Worm (Caenorhabditis elegans) whole organism, L3 larva: ENCODE results near the gene F14E5.8.
A peak's percentile ranks its signal among the peaks of the same experiment; 100 is the strongest.

Experiments
- ama-1 ChIP-seq: fragments of 150-350 bp; optimal IDR thresholded peaks from 2 replicates; lab custom pipeline; 2018
- ceh-28 ChIP-seq: fragments of 150-350 bp; optimal IDR thresholded peaks from 2 replicates; lab custom pipeline; 2014; ENCODE audit warnings: missing biosample characterization, missing genetic modification reagents, missing genetic modification characterization
- fos-1 ChIP-seq: fragments of 150-350 bp; optimal IDR thresholded peaks from 2 replicates; lab custom pipeline; 2014; ENCODE audit warnings: missing biosample characterization, missing genetic modification characterization
- jun-1 ChIP-seq: fragments of 150-350 bp; optimal IDR thresholded peaks from 2 replicates; lab custom pipeline; 2014; ENCODE audit warnings: missing biosample characterization, missing genetic modification reagents, missing genetic modification characterization
- mdl-1 ChIP-seq: fragments of 150-350 bp; optimal IDR thresholded peaks from 2 replicates; lab custom pipeline; 2014; ENCODE audit warnings: missing biosample characterization, missing genetic modification characterization
- nhr-28 ChIP-seq: fragments of 150-350 bp; optimal IDR thresholded peaks from 2 replicates; lab custom pipeline; 2014; ENCODE audit warnings: missing biosample characterization, missing genetic modification characterization
- nhr-76 ChIP-seq: fragments of 150-350 bp; sonication (generic microtip); optimal IDR thresholded peaks from 5 replicates; lab custom pipeline; 2014; ENCODE audit warnings: missing biosample characterization, missing genetic modification characterization
- nhr-77 ChIP-seq: fragments of 150-350 bp; optimal IDR thresholded peaks from 2 replicates; lab custom pipeline; 2014; ENCODE audit warnings: missing biosample characterization, missing genetic modification characterization
- sea-2 ChIP-seq: fragments of 150-350 bp; sonication (generic microtip); optimal IDR thresholded peaks from 4 replicates; lab custom pipeline; 2014; ENCODE audit warnings: missing biosample characterization, missing genetic modification reagents, missing genetic modification characterization
- tbx-2 ChIP-seq: sonication (generic microtip); optimal IDR thresholded peaks from 2 replicates; lab custom pipeline; 2016; ENCODE audit warnings: mild to moderate bottlenecking, missing genetic modification characterization, missing compliant biosample characterization

DNA sequence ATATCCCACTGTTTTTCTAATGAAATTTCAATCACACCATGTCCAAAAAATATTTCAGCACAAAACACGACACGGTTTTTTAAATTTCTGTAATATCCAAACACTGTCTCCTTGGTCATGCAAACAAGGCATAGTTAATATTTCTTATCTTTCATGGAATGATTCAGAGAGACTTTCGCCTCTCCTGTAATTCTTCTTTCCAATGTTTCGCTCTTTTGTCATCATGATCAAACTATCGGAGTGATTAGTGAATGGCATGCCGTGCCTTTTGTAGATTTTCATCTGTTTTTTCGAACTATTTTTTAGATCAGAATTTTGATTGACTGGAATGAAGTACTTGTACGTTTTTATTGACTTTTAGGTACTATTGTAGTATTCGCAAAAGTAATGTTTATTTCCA, 35.6 kb upstream of the F14E5.8 start:
- TF ChIP-seq ceh-28 (no peak), fos-1 (tag; lab: Kevin White, UChicago) (no peak), ama-1 (lab: Kevin White, UChicago) (no peak), mdl-1 (tag; lab: Kevin White, UChicago) (no peak), nhr-76 (tag; lab: Kevin White, UChicago) (no peak), jun-1 (tag; lab: Kevin White, UChicago) (peak; percentile 14), sea-2 (GFP tag; lab: Kevin White, UChicago) (no peak), nhr-77 (tag; lab: Kevin White, UChicago) (no peak), nhr-28 (tag; lab: Kevin White, UChicago) (no peak), tbx-2 (no peak)
